Worm (Caenorhabditis elegans) whole organism, L1 larva: ENCODE measurements around the gene gip-1.

ENCODE experiments used
- C04F5.9 ChIP-seq: sonication (generic microtip); optimal IDR thresholded peaks from 2 replicates; lab custom pipeline; 2016; ENCODE audit warnings: missing genetic modification characterization, missing compliant biosample characterization
- C34B4.2 ChIP-seq: sonication (generic microtip); optimal IDR thresholded peaks from 2 replicates; lab custom pipeline; 2017; ENCODE audit warnings: mild to moderate bottlenecking, missing genetic modification characterization, missing compliant biosample characterization
- aha-1 ChIP-seq: fragments of 150-350 bp; optimal IDR thresholded peaks from 2 replicates; lab custom pipeline; 2014; ENCODE audit warnings: missing biosample characterization, missing genetic modification characterization
- alr-1 ChIP-seq: fragments of 200-800 bp; sonication (Bioruptor generic); optimal IDR thresholded peaks from 2 replicates; lab custom pipeline; 2018; ENCODE audit warnings: borderline replicate concordance, mild to moderate bottlenecking, missing genetic modification characterization, missing compliant biosample characterization
- blmp-1 ChIP-seq: fragments of 150-350 bp; optimal IDR thresholded peaks from 2 replicates; lab custom pipeline; 2014; ENCODE audit warnings: missing biosample characterization, missing genetic modification characterization
- ceh-63 ChIP-seq: fragments of 200-800 bp; sonication (Bioruptor generic); optimal IDR thresholded peaks from 2 replicates; lab custom pipeline; 2018; ENCODE audit warnings: mild to moderate bottlenecking, missing genetic modification characterization, missing compliant biosample characterization
- ceh-82 ChIP-seq, 3 experiments: fragments of 150-350 bp in 1 of 3; sonication (generic microtip) in 2 of 3; optimal IDR thresholded peaks; 2 replicates each; lab custom pipeline; 2014 to 2017; ENCODE audit warnings: missing biosample characterization in 3 of 3, missing genetic modification characterization in 3 of 3
- ceh-90 ChIP-seq: sonication (generic microtip); optimal IDR thresholded peaks from 2 replicates; lab custom pipeline; 2016; ENCODE audit warnings: missing genetic modification characterization, missing compliant biosample characterization
- dsc-1 ChIP-seq: sonication (generic microtip); optimal IDR thresholded peaks from 2 replicates; lab custom pipeline; 2016; ENCODE audit warnings: mild to moderate bottlenecking, missing genetic modification characterization, missing compliant biosample characterization
- efl-1 ChIP-seq, 4 experiments: fragments of 150-350 bp; optimal IDR thresholded peaks in 3 of 4; peaks in 1 of 4; 1 replicate in 1 of 4; 2 replicates in 3 of 4; lab custom pipeline; 2014; ENCODE audit warnings: missing biosample characterization in 2 of 4, missing genetic modification characterization in 2 of 4, missing genetic modification reagents in 2 of 4
- egl-27 ChIP-seq, 2 experiments: fragments of 150-350 bp in 1 of 2; sonication (generic microtip); optimal IDR thresholded peaks; 3 replicates each; lab custom pipeline; 2017 to 2018; ENCODE audit warnings: missing biosample characterization in 2 of 2, missing genetic modification characterization in 2 of 2, missing genetic modification reagents in 2 of 2
- fkh-10 ChIP-seq: sonication (generic microtip); optimal IDR thresholded peaks from 2 replicates; lab custom pipeline; 2017; ENCODE audit warnings: missing biosample characterization, missing genetic modification reagents, missing genetic modification characterization
- fkh-8 ChIP-seq: sonication (generic microtip); optimal IDR thresholded peaks from 2 replicates; lab custom pipeline; 2016; ENCODE audit warnings: mild to moderate bottlenecking, missing genetic modification characterization, missing compliant biosample characterization
- fos-1 ChIP-seq: fragments of 150-350 bp; optimal IDR thresholded peaks from 2 replicates; lab custom pipeline; 2014; ENCODE audit warnings: missing biosample characterization, missing genetic modification characterization
- hlh-17 ChIP-seq: fragments of 200-800 bp; sonication (Bioruptor generic); optimal IDR thresholded peaks from 2 replicates; lab custom pipeline; 2018; ENCODE audit warnings: missing genetic modification characterization, mild to moderate bottlenecking, missing compliant biosample characterization, moderate library complexity, borderline replicate concordance
- hlh-4 ChIP-seq: sonication (generic microtip); optimal IDR thresholded peaks from 2 replicates; lab custom pipeline; 2016; ENCODE audit warnings: mild to moderate bottlenecking, missing genetic modification characterization, missing compliant biosample characterization
- irx-1 ChIP-seq: sonication (generic microtip); optimal IDR thresholded peaks from 2 replicates; lab custom pipeline; 2016; ENCODE audit warnings: missing genetic modification characterization, missing compliant biosample characterization
- isw-1 ChIP-seq: fragments of 200-800 bp; sonication (Bioruptor generic); IDR thresholded peaks from 2 replicates; pipeline ENCODE4 v1.3.6; 2022; ENCODE audit warnings: missing genetic modification characterization, missing compliant biosample characterization
- jun-1 ChIP-seq: fragments of 150-350 bp; optimal IDR thresholded peaks from 2 replicates; lab custom pipeline; 2014; ENCODE audit warnings: missing biosample characterization, missing genetic modification reagents, missing genetic modification characterization
- lin-14 ChIP-seq: fragments of 200-800 bp; sonication (Bioruptor generic); optimal IDR thresholded peaks from 2 replicates; lab custom pipeline; 2018; ENCODE audit warnings: mild to moderate bottlenecking, missing genetic modification characterization, moderate library complexity, missing compliant biosample characterization
- mab-9 ChIP-seq: fragments of 200-800 bp; sonication (Bioruptor generic); IDR thresholded peaks from 2 replicates; pipeline ENCODE4 v1.3.6; 2022; ENCODE audit warnings: missing genetic modification reagents, missing genetic modification characterization, missing compliant biosample characterization
- nhr-237 ChIP-seq: fragments of 150-350 bp; optimal IDR thresholded peaks from 2 replicates; lab custom pipeline; 2014; ENCODE audit warnings: missing biosample characterization, missing genetic modification characterization
- nhr-47 ChIP-seq: sonication (generic microtip); optimal IDR thresholded peaks from 2 replicates; lab custom pipeline; 2016; ENCODE audit warnings: mild to moderate bottlenecking, missing genetic modification characterization, moderate library complexity, missing compliant biosample characterization
- nhr-77 ChIP-seq: fragments of 150-350 bp; optimal IDR thresholded peaks from 2 replicates; lab custom pipeline; 2014; ENCODE audit warnings: missing biosample characterization, missing genetic modification characterization
- nhr-84 ChIP-seq: sonication (generic microtip); optimal IDR thresholded peaks from 2 replicates; lab custom pipeline; 2017; ENCODE audit warnings: missing biosample characterization, missing genetic modification characterization
- pag-3 ChIP-seq: sonication (generic microtip); optimal IDR thresholded peaks from 2 replicates; lab custom pipeline; 2017; ENCODE audit warnings: missing genetic modification characterization, mild to moderate bottlenecking, missing compliant biosample characterization, antibody characterized with exemption, borderline replicate concordance; ENCODE audit not compliant: insufficient read depth
- pax-3 ChIP-seq: fragments of 200-800 bp; sonication (Bioruptor generic); optimal IDR thresholded peaks from 2 replicates; lab custom pipeline; 2018; ENCODE audit warnings: mild to moderate bottlenecking, missing genetic modification characterization, moderate library complexity, missing compliant biosample characterization
- rnt-1 ChIP-seq: sonication (generic microtip); optimal IDR thresholded peaks from 2 replicates; lab custom pipeline; 2016; ENCODE audit warnings: mild to moderate bottlenecking, missing genetic modification characterization, moderate library complexity, missing compliant biosample characterization
- swsn-7 ChIP-seq: sonication (generic microtip); optimal IDR thresholded peaks from 2 replicates; lab custom pipeline; 2016; ENCODE audit warnings: missing genetic modification characterization, missing compliant biosample characterization
- unc-130 ChIP-seq: fragments of 150-350 bp; optimal IDR thresholded peaks from 2 replicates; lab custom pipeline; 2017; ENCODE audit warnings: missing biosample characterization, missing genetic modification characterization, inconsistent platforms
- unc-86 ChIP-seq: sonication (generic microtip); optimal IDR thresholded peaks from 2 replicates; lab custom pipeline; 2016; ENCODE audit warnings: missing genetic modification characterization, missing compliant biosample characterization
- unc-98 ChIP-seq: fragments of 200-800 bp; sonication (Bioruptor generic); IDR thresholded peaks from 2 replicates; pipeline ENCODE4 v1.3.6; 2022; ENCODE audit warnings: missing genetic modification characterization, missing compliant biosample characterization
- zag-1 ChIP-seq: fragments of 150-350 bp; optimal IDR thresholded peaks from 2 replicates; lab custom pipeline; 2014; ENCODE audit warnings: missing biosample characterization, missing genetic modification characterization
- zip-4 ChIP-seq: fragments of 200-800 bp; sonication (Bioruptor generic); optimal IDR thresholded peaks from 2 replicates; lab custom pipeline; 2018; ENCODE audit warnings: mild to moderate bottlenecking, missing genetic modification characterization, moderate library complexity, missing compliant biosample characterization
- ztf-11 ChIP-seq, 2 experiments: sonication (generic microtip); optimal IDR thresholded peaks; 2 replicates each; lab custom pipeline; 2016 to 2017; ENCODE audit warnings: missing genetic modification characterization in 2 of 2, missing biosample characterization in 1 of 2, missing compliant biosample characterization in 1 of 2

gip-1 gene

DNA sequence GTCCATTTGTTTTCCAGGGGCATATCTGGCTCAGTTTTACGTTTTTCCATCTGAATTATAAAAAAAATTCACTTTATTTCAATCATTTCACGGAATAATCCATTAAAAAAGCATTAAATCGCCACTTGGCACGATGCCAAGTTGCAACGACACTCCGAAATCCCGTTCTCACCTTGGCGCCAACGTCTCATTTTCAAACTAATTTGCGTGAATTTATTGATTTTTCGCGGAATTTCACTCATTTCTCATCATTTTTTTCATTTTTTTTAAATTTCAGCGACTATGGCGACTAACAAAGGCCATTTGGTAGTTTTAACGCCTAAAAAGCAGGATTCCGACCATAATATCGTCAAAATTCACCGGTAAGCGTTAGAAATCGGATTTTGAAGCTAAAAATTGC is 28.5 kb downstream of the gip-1 start, which contains the start of gene H14E04.2 (continued):
- TF ChIP-seq zip-4 (GFP tag; lab: Kevin White, UChicago), result peak; percentile 55
- peak; percentile 87 for TF ChIP-seq nhr-47 (tag; lab: Kevin White, UChicago)
- TF ChIP-seq aha-1 (tag; lab: Kevin White, UChicago), result no peak
- TF ChIP-seq swsn-7, result peak; percentile 81
- TF ChIP-seq nhr-84 (tag; lab: Kevin White, UChicago), result no peak
- no peak for TF ChIP-seq hlh-4 (tag; lab: Kevin White, UChicago)
- TF ChIP-seq fkh-10 (GFP tag; lab: Kevin White, UChicago), result peak; percentile 27
- no peak for TF ChIP-seq pag-3 (tag; lab: Kevin White, UChicago)
- peak; percentile 98 to 99 for TF ChIP-seq efl-1 (optimal IDR thresholded peaks at IDR 0.05; lab: Kevin White, UChicago)
- TF ChIP-seq efl-1 (GFP tag; optimal IDR thresholded peaks at IDR 0.05 in 1 of 2; lab: Kevin White, UChicago), result peak; percentile 95 to 100
- TF ChIP-seq alr-1 (tag; lab: Kevin White, UChicago), result no peak
- peak; percentile 60 for TF ChIP-seq fkh-8 (tag; lab: Kevin White, UChicago)
- peak; percentile 47 for TF ChIP-seq fos-1 (tag; lab: Kevin White, UChicago)
- TF ChIP-seq, all 84 proteins: peak for 51

DNA sequence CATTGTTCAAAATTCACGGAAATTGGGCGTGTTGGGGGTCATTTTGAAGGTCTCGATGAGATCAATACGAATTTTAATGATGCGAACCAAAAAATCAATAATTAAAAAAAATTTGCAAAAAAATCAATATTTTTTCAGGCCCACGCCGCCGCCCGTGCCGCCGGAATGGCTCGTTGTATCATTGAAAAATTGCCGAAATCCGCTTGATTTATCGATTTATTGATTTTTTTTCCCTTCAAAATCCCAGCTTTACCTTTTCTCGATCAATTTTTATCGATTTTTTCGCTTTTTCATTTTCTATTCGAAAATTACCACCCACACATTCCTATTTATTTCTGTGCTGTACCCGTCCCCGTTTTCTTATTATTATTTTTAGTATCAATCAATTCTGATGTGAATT is 37.0 kb downstream of the gip-1 start:
- TF ChIP-seq isw-1 (GFP tag; lab: Robert Waterston, UW), result no peak
- no peak for TF ChIP-seq ceh-63 (GFP tag; lab: Kevin White, UChicago)
- TF ChIP-seq C34B4.2 (tag; lab: Kevin White, UChicago), result no peak
- no peak for TF ChIP-seq blmp-1 (tag; lab: Kevin White, UChicago)
- no peak for TF ChIP-seq unc-130
- no peak for TF ChIP-seq nhr-237 (tag; lab: Kevin White, UChicago)
- no peak for TF ChIP-seq pax-3 (tag; lab: Kevin White, UChicago)
- no peak for TF ChIP-seq hlh-17 (GFP tag; lab: Kevin White, UChicago)
- no peak for TF ChIP-seq egl-27 (tag; optimal IDR thresholded peaks at IDR 0.05; lab: Kevin White, UChicago)
- TF ChIP-seq alr-1 (tag; lab: Kevin White, UChicago), result no peak

DNA sequence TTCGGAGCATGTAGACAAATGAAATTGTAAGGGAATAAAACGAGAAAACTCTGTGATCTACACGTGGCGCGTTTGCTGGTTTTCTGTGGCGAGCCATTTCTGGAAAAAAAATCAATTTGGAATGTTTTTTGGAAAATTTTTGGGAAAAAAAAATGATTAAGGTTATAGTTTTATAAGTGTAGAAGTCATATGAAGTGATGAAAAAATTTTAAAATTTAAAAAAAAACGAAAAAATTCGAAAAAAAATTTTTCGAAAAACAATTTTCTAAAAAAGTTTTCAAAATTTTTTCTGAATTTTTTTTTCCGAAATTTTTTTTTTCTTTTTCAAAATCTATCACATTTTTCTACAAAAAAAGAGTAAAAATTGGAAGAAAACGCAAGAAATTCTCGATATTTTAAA is 39.1 kb downstream of the gip-1 start, which contains the start of gene H14E04.3:
H14E04.3 (minus strand) TSS at position 101 of the 400 bp plus-strand sequence.
- TF ChIP-seq ceh-82 (tag; optimal IDR thresholded peaks at IDR 0.05; lab: Kevin White, UChicago) (no peak), lin-14 (no peak), ztf-11 (tag; optimal IDR thresholded peaks at IDR 0.05; lab: Kevin White, UChicago) (no peak), zag-1 (tag; lab: Kevin White, UChicago) (no peak), nhr-77 (tag; lab: Kevin White, UChicago) (no peak), C04F5.9 (no peak), dsc-1 (tag; lab: Kevin White, UChicago) (no peak), ceh-90 (tag; lab: Kevin White, UChicago) (no peak), irx-1 (tag; lab: Kevin White, UChicago) (no peak), unc-98 (GFP tag; lab: Robert Waterston, UW) (no peak), fkh-10 (GFP tag; lab: Kevin White, UChicago) (no peak), swsn-7 (no peak), hlh-17 (GFP tag; lab: Kevin White, UChicago) (no peak), blmp-1 (tag; lab: Kevin White, UChicago) (no peak), efl-1 (optimal IDR thresholded peaks at IDR 0.05; lab: Kevin White, UChicago) (no peak), efl-1 (GFP tag; optimal IDR thresholded peaks at IDR 0.05 in 1 of 2; lab: Kevin White, UChicago) (no peak), jun-1 (tag; lab: Kevin White, UChicago) (no peak), unc-86 (no peak), hlh-4 (tag; lab: Kevin White, UChicago) (no peak), mab-9 (GFP tag; lab: Robert Waterston, UW) (no peak)

DNA sequence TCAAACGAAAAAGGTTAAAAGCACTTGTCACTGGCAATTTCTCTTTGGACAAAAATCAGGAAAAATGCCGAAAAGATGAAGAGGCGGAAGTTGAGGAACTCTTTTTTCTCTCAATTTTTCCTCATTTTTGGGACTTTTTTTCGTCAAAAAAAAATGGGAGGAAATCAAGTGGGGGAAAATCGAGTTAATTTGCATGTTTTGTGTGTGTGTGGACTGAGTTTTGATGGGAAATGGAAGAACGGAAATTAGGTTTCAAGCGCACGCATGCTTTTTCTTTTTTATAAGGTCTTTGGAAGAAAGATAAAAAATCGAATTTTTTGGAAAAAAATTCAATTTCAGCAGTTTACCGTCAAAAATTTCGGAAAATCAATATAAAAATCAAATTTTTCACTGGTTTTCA is 44.3 kb downstream of the gip-1 start:
- TF ChIP-seq fkh-10 (GFP tag; lab: Kevin White, UChicago) (peak; percentile 38), rnt-1 (tag; lab: Kevin White, UChicago) (no peak), lin-14 (peak; percentile 72), efl-1 (optimal IDR thresholded peaks at IDR 0.05; lab: Kevin White, UChicago) (no peak), efl-1 (GFP tag; optimal IDR thresholded peaks at IDR 0.05 in 1 of 2; lab: Kevin White, UChicago) (peak in 1 of 2 experiments; percentile 72)
- TF ChIP-seq, all 84 proteins: peak for 3
